Worm (Caenorhabditis elegans) whole organism, L4 larva: ENCODE measurements around the gene gut-2.

ENCODE experiments used
- F10B5.3 ChIP-seq: sonication (generic microtip); optimal IDR thresholded peaks from 2 replicates; lab custom pipeline; 2016; ENCODE audit warnings: mild to moderate bottlenecking, missing genetic modification characterization, missing compliant biosample characterization
- Y105C5A.15 ChIP-seq: fragments of 200-800 bp; sonication (Bioruptor generic); IDR thresholded peaks from 2 replicates; pipeline ENCODE4 v1.3.6; 2022; ENCODE audit warnings: missing genetic modification characterization, missing compliant biosample characterization
- Y48G9A.11 ChIP-seq: fragments of 200-800 bp; sonication (Bioruptor generic); IDR thresholded peaks from 2 replicates; pipeline ENCODE4 v1.3.6; 2022; ENCODE audit warnings: missing genetic modification reagents, missing genetic modification characterization, missing compliant biosample characterization
- Y75B8A.6 ChIP-seq: fragments of 200-800 bp; sonication (Bioruptor generic); IDR thresholded peaks from 2 replicates; pipeline ENCODE4 v1.3.6; 2022; ENCODE audit warnings: missing genetic modification reagents, missing genetic modification characterization, missing compliant biosample characterization
- ama-1 ChIP-seq: fragments of 150-350 bp; optimal IDR thresholded peaks from 2 replicates; lab custom pipeline; 2014; ENCODE audit warnings: inconsistent platforms, mixed read lengths
- ceh-20 ChIP-seq: fragments of 200-800 bp; sonication (Bioruptor generic); IDR thresholded peaks from 2 replicates; pipeline ENCODE4 v1.3.6; 2022; ENCODE audit warnings: missing genetic modification reagents, missing genetic modification characterization, missing compliant biosample characterization
- ceh-28 ChIP-seq: fragments of 150-350 bp; optimal IDR thresholded peaks from 2 replicates; lab custom pipeline; 2014; ENCODE audit warnings: missing biosample characterization, missing genetic modification reagents, missing genetic modification characterization
- ceh-32 ChIP-seq: sonication (generic microtip); optimal IDR thresholded peaks from 2 replicates; lab custom pipeline; 2016; ENCODE audit warnings: mild to moderate bottlenecking, missing genetic modification characterization, missing compliant biosample characterization; ENCODE audit not compliant: poor library complexity
- ceh-62 ChIP-seq: sonication (generic microtip); optimal IDR thresholded peaks from 2 replicates; lab custom pipeline; 2017; ENCODE audit warnings: missing biosample characterization, missing genetic modification characterization
- cey-2 ChIP-seq: sonication (generic microtip); optimal IDR thresholded peaks from 3 replicates; lab custom pipeline; 2017; ENCODE audit warnings: missing genetic modification characterization, mild to moderate bottlenecking, missing compliant biosample characterization, antibody characterized with exemption, borderline replicate concordance; ENCODE audit not compliant: insufficient read depth
- ctbp-1 ChIP-seq: fragments of 200-800 bp; sonication (Bioruptor generic); IDR thresholded peaks from 2 replicates; pipeline ENCODE4 v1.3.6; 2022; ENCODE audit warnings: missing genetic modification reagents, missing genetic modification characterization, missing compliant biosample characterization
- daf-12 ChIP-seq: fragments of 150-350 bp; optimal IDR thresholded peaks from 2 replicates; lab custom pipeline; 2014; ENCODE audit warnings: missing biosample characterization, missing genetic modification reagents, missing genetic modification characterization
- daf-16 ChIP-seq, 3 experiments: sonication (generic microtip); optimal IDR thresholded peaks; 2 replicates each; lab custom pipeline; 2016 to 2017; ENCODE audit warnings: missing genetic modification characterization in 3 of 3, missing genetic modification reagents in 3 of 3, mild to moderate bottlenecking in 2 of 3, missing compliant biosample characterization in 2 of 3, missing biosample characterization in 1 of 3, moderate library complexity in 1 of 3
- daf-19 ChIP-seq: fragments of 200-800 bp; sonication (Bioruptor generic); conservative IDR thresholded peaks from 2 replicates; pipeline ENCODE4 v1.3.6; 2022; ENCODE audit warnings: missing genetic modification characterization, missing compliant biosample characterization
- dmd-9 ChIP-seq: fragments of 200-800 bp; sonication (Bioruptor generic); IDR thresholded peaks from 2 replicates; pipeline ENCODE4 v1.3.6; 2022; ENCODE audit warnings: missing genetic modification reagents, missing genetic modification characterization, missing compliant biosample characterization
- egl-27 ChIP-seq: sonication (generic microtip); optimal IDR thresholded peaks from 3 replicates; lab custom pipeline; 2017; ENCODE audit warnings: missing biosample characterization, missing genetic modification reagents, missing genetic modification characterization
- egl-43 ChIP-seq: fragments of 200-800 bp; sonication (Bioruptor generic); IDR thresholded peaks from 2 replicates; pipeline ENCODE4 v1.3.6; 2022; ENCODE audit warnings: missing genetic modification reagents, missing genetic modification characterization, missing compliant biosample characterization
- fos-1 ChIP-seq: fragments of 150-350 bp; optimal IDR thresholded peaks from 2 replicates; lab custom pipeline; 2014; ENCODE audit warnings: missing biosample characterization, missing genetic modification characterization
- hlh-11 ChIP-seq: fragments of 200-800 bp; sonication (Bioruptor generic); optimal IDR thresholded peaks from 2 replicates; lab custom pipeline; 2018; ENCODE audit warnings: mild to moderate bottlenecking, missing genetic modification characterization, missing compliant biosample characterization
- hmg-1.1 ChIP-seq: fragments of 200-800 bp; sonication (Bioruptor generic); IDR thresholded peaks from 2 replicates; pipeline ENCODE4 v1.3.6; 2022; ENCODE audit warnings: missing genetic modification reagents, missing genetic modification characterization, missing compliant biosample characterization
- lin-1 ChIP-seq: fragments of 200-800 bp; sonication (Bioruptor generic); IDR thresholded peaks from 2 replicates; pipeline ENCODE4 v1.3.6; 2022; ENCODE audit warnings: missing genetic modification reagents, missing genetic modification characterization, missing compliant biosample characterization
- lin-13 ChIP-seq: fragments of 150-350 bp; optimal IDR thresholded peaks from 2 replicates; lab custom pipeline; 2014; ENCODE audit warnings: missing biosample characterization, missing genetic modification reagents, missing genetic modification characterization
- lin-29 ChIP-seq: fragments of 200-800 bp; sonication (Bioruptor generic); IDR thresholded peaks from 2 replicates; pipeline ENCODE4 v1.3.6; 2022; ENCODE audit warnings: missing genetic modification reagents, missing genetic modification characterization, missing compliant biosample characterization
- lsy-2 ChIP-seq, 2 experiments: fragments of 150-350 bp in 1 of 2; sonication (generic microtip) in 1 of 2; optimal IDR thresholded peaks; 2 replicates each; lab custom pipeline; 2014 to 2017; ENCODE audit warnings: missing biosample characterization in 2 of 2, missing genetic modification characterization in 2 of 2
- madf-9 ChIP-seq: fragments of 200-800 bp; sonication (Bioruptor generic); conservative IDR thresholded peaks from 2 replicates; pipeline ENCODE4 v1.3.6; 2022; ENCODE audit warnings: missing genetic modification reagents, missing genetic modification characterization, missing compliant biosample characterization
- mdl-1 ChIP-seq, 2 experiments: fragments of 150-350 bp in 1 of 2; sonication (generic microtip) in 1 of 2; optimal IDR thresholded peaks; 2 replicates each; lab custom pipeline; 2014 to 2017; ENCODE audit warnings: missing biosample characterization in 2 of 2, missing genetic modification characterization in 2 of 2
- nhr-10 ChIP-seq: fragments of 150-350 bp; optimal IDR thresholded peaks from 2 replicates; lab custom pipeline; 2014; ENCODE audit warnings: missing biosample characterization, missing genetic modification characterization
- nhr-102 ChIP-seq: sonication (generic microtip); optimal IDR thresholded peaks from 2 replicates; lab custom pipeline; 2016; ENCODE audit warnings: mild to moderate bottlenecking, missing genetic modification characterization, moderate library complexity, missing compliant biosample characterization
- nhr-25 ChIP-seq: sonication (generic microtip); optimal IDR thresholded peaks from 2 replicates; lab custom pipeline; 2017; ENCODE audit warnings: missing genetic modification characterization, mild to moderate bottlenecking, missing compliant biosample characterization, antibody characterized with exemption, moderate library complexity, borderline replicate concordance; ENCODE audit not compliant: insufficient read depth
- nhr-42 ChIP-seq: fragments of 200-800 bp; sonication (Bioruptor generic); IDR thresholded peaks from 2 replicates; pipeline ENCODE4 v1.3.6; 2022; ENCODE audit warnings: missing genetic modification characterization, missing compliant biosample characterization
- php-3 ChIP-seq: fragments of 200-800 bp; sonication (Bioruptor generic); IDR thresholded peaks from 2 replicates; pipeline ENCODE4 v1.3.6; 2022; ENCODE audit warnings: missing genetic modification reagents, missing genetic modification characterization, missing compliant biosample characterization
- rbr-2 ChIP-seq: sonication (generic microtip); optimal IDR thresholded peaks from 2 replicates; lab custom pipeline; 2016; ENCODE audit warnings: missing genotype, missing genetic modification characterization, missing compliant biosample characterization
- set-16 ChIP-seq: fragments of 200-800 bp; sonication (Bioruptor generic); IDR thresholded peaks from 2 replicates; pipeline ENCODE4 v1.3.6; 2022; ENCODE audit warnings: missing genetic modification reagents, missing genetic modification characterization, missing compliant biosample characterization
- snpc-4 ChIP-seq: fragments of 150-350 bp; optimal IDR thresholded peaks from 2 replicates; lab custom pipeline; 2014; ENCODE audit warnings: missing biosample characterization, missing genetic modification characterization
- spr-3 ChIP-seq: fragments of 200-800 bp; sonication (Bioruptor generic); optimal IDR thresholded peaks from 2 replicates; lab custom pipeline; 2018; ENCODE audit warnings: mild to moderate bottlenecking, missing genetic modification characterization, missing compliant biosample characterization
- tra-1 ChIP-seq: fragments of 200-800 bp; sonication (Bioruptor generic); IDR thresholded peaks from 2 replicates; pipeline ENCODE4 v1.3.6; 2022; ENCODE audit warnings: missing genetic modification reagents, missing genetic modification characterization, missing compliant biosample characterization
- unc-39 ChIP-seq: sonication (generic microtip); optimal IDR thresholded peaks from 2 replicates; lab custom pipeline; 2017; ENCODE audit warnings: missing biosample characterization, missing genetic modification characterization
- unc-62 ChIP-seq, 3 experiments: fragments of 150-350 bp in 1 of 3; sonication (generic microtip); optimal IDR thresholded peaks in 2 of 3; peaks in 1 of 3; 1 replicate in 1 of 3; 2 replicates in 2 of 3; lab custom pipeline; 2014 to 2017; ENCODE audit warnings: missing biosample characterization in 3 of 3, missing genetic modification characterization in 3 of 3, missing genetic modification reagents in 3 of 3, missing genotype in 1 of 3
- zag-1 ChIP-seq: fragments of 150-350 bp; optimal IDR thresholded peaks from 2 replicates; lab custom pipeline; 2014; ENCODE audit warnings: missing biosample characterization, missing genetic modification characterization
- zfp-3 ChIP-seq: fragments of 200-800 bp; sonication (Bioruptor generic); conservative IDR thresholded peaks from 2 replicates; pipeline ENCODE4 v1.3.6; 2022; ENCODE audit warnings: missing genetic modification reagents, missing genetic modification characterization, missing compliant biosample characterization
- zip-2 ChIP-seq: fragments of 150-350 bp; optimal IDR thresholded peaks from 2 replicates; lab custom pipeline; 2014; ENCODE audit warnings: missing biosample characterization, missing genetic modification characterization
- ztf-11 ChIP-seq: fragments of 150-350 bp; optimal IDR thresholded peaks from 2 replicates; lab custom pipeline; 2014; ENCODE audit warnings: missing biosample characterization, missing genetic modification characterization
- ztf-7 ChIP-seq: fragments of 150-350 bp; optimal IDR thresholded peaks from 2 replicates; lab custom pipeline; 2014; ENCODE audit warnings: missing biosample characterization, missing genetic modification characterization

gut-2 gene

DNA sequence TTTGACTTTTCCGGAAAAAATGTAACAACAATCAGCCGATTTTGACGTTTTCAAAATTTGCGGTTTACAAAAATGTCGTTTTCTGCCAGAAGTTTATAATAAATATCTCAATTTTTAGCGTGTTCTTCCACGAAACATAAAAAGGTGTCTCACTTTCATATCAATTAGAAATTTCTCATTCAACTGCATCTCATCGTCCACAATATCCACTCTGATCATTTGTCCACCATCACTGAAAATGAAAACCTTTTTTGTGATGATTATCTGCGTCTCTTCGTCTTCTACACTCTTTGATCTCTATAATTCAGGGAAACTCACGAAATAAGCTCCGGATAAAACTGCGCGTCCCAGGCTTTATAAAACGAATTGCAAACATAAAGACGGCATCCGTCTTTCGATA lies 15.0 kb downstream of the gut-2 start:
- no peak for TF ChIP-seq madf-9
- peak in 1 of 2 experiments; percentile 93 for TF ChIP-seq unc-62 (GFP tag; optimal IDR thresholded peaks at IDR 0.05 in 1 of 2; lab: Kevin White, UChicago)
- TF ChIP-seq unc-62 (tag; optimal IDR thresholded peaks at IDR 0.05; lab: Kevin White, UChicago) = no peak

- TF ChIP-seq zip-2 (tag; lab: Kevin White, UChicago) (no peak), ceh-28 (tag; lab: Kevin White, UChicago) (no peak), ctbp-1 (GFP tag; lab: Robert Waterston, UW) (no peak), daf-12 (no peak)
- TF ChIP-seq, all 104 proteins: peak for 0
Observed at ce11 chrV:13515115-13515514, 17.6 kb downstream of the gut-2 start, which contains the start of gene semi-1. Gene semi-1 (minus strand): TSS chrV:13515215.

ce11 chrV:13523194-13523593 lies 25.7 kb downstream of the gut-2 start, which contains the start of gene R11G10.3:
Gene R11G10.3 (plus strand): TSS chrV:13523494.
- no peak for TF ChIP-seq unc-39
- no peak for TF ChIP-seq ztf-11
- TF ChIP-seq ceh-62 = no peak
- TF ChIP-seq php-3 (GFP tag; lab: Robert Waterston, UW) = no peak
- no peak for TF ChIP-seq ctbp-1 (GFP tag; lab: Robert Waterston, UW)
- no peak for TF ChIP-seq daf-16 (GFP tag; optimal IDR thresholded peaks at IDR 0.05; lab: Kevin White, UChicago)
- no peak for TF ChIP-seq daf-16 (tag; optimal IDR thresholded peaks at IDR 0.05; lab: Kevin White, UChicago)
- TF ChIP-seq F10B5.3 = no peak
- no peak for TF ChIP-seq nhr-10 (tag; lab: Kevin White, UChicago)
- no peak for TF ChIP-seq ztf-7 (tag; lab: Kevin White, UChicago)
- no peak for TF ChIP-seq ceh-28 (tag; lab: Kevin White, UChicago)
- no peak for TF ChIP-seq lin-13 (GFP tag; lab: Kevin White, UChicago)
- no peak for TF ChIP-seq Y75B8A.6
- no peak for TF ChIP-seq zag-1 (tag; lab: Kevin White, UChicago)
- TF ChIP-seq snpc-4 = no peak
- no peak for TF ChIP-seq daf-19 (GFP tag; lab: Robert Waterston, UW)
- no peak for TF ChIP-seq set-16
- no peak for TF ChIP-seq lin-29 (GFP tag; lab: Robert Waterston, UW)
- TF ChIP-seq rbr-2 (tag; lab: Kevin White, UChicago) = no peak
- TF ChIP-seq lsy-2 (tag; optimal IDR thresholded peaks at IDR 0.05; lab: Kevin White, UChicago) = no peak
- no peak for TF ChIP-seq spr-3 (GFP tag; lab: Kevin White, UChicago)

- peak; percentile 98 for TF ChIP-seq Y48G9A.11 (GFP tag; lab: Robert Waterston, UW)
Observed at ce11 chrV:13527236-13527635, 29.7 kb downstream of the gut-2 start.

DNA sequence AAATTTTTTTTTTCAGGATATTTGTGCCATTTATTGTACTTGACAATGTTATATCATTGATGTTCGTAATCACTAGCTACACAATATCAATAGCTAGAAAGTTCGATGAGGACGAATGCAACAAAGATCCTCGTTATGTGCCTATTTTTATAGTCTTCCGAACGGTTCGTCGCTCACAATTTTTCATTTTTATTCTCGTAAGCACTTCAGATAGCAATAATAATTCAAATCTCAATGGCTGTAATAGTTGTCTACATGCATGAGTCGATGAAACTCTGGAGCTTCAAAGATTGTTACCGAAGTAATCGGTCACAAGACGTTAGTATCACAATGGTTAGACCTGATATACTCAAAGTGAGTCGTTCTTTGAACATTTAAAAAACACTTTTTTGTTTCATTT lies 31.7 kb downstream of the gut-2 start:
- TF ChIP-seq Y105C5A.15 (GFP tag; lab: Robert Waterston, UW) (no peak), tra-1 (GFP tag; lab: Robert Waterston, UW) (no peak), nhr-42 (GFP tag; lab: Robert Waterston, UW) (no peak), ceh-20 (no peak), ama-1 (lab: Kevin White, UChicago) (peak; percentile 55), fos-1 (tag; lab: Kevin White, UChicago) (no peak), ceh-28 (tag; lab: Kevin White, UChicago) (no peak), ceh-32 (tag; lab: Kevin White, UChicago) (no peak), nhr-102 (tag; lab: Kevin White, UChicago) (peak; percentile 70), zip-2 (tag; lab: Kevin White, UChicago) (no peak), daf-16 (GFP tag; optimal IDR thresholded peaks at IDR 0.05; lab: Kevin White, UChicago) (no peak), daf-16 (tag; optimal IDR thresholded peaks at IDR 0.05; lab: Kevin White, UChicago) (peak; percentile 83), daf-12 (no peak), F10B5.3 (no peak), zag-1 (tag; lab: Kevin White, UChicago) (no peak), zfp-3 (GFP tag; lab: Robert Waterston, UW) (no peak), mdl-1 (tag; optimal IDR thresholded peaks at IDR 0.05; lab: Kevin White, UChicago) (no peak), cey-2 (no peak), hmg-1.1 (GFP tag; lab: Robert Waterston, UW) (no peak), lsy-2 (tag; optimal IDR thresholded peaks at IDR 0.05; lab: Kevin White, UChicago) (no peak), lin-1 (GFP tag; lab: Robert Waterston, UW) (no peak), hlh-11 (tag; lab: Kevin White, UChicago) (peak; percentile 33), nhr-25 (tag; lab: Kevin White, UChicago) (no peak), dmd-9 (GFP tag; lab: Robert Waterston, UW) (no peak), egl-43 (GFP tag; lab: Robert Waterston, UW) (no peak), egl-27 (tag; lab: Kevin White, UChicago) (no peak)
